Fruit fly (Drosophila melanogaster): ENCODE results near the gene CG33642.

Gene CG33642

DNA sequence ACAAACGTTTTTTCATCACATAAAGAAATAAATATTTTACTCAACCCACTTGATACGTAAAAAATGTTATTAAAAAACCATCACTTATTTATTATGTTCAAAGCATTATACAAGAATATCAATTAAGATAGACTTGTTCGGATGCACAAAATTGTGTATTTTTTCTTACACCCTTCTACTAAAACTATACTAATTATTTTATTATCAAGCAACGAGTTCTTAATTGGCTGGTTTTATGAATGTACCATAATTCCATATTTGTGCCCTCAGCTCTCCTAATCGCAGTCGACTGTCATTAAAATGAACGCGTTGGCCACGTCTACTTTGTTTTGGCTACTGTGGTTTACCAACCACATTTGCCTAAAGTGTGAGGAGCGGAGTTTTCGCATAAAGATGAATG is at the start of gene CG33642:
Gene CG33642, plus strand, starts transcription at position 301 of the 400 bp plus-strand sequence.
- TF ChIP-seq h (optimal IDR thresholded peaks at IDR 0.05): no peak
- no peak for TF ChIP-seq Myc (optimal IDR thresholded peaks at IDR 0.05)
- TF ChIP-seq insv (optimal IDR thresholded peaks at IDR 0.05): no peak
- no peak for TF ChIP-seq Sin3A (optimal IDR thresholded peaks at IDR 0.05)
- no peak for TF ChIP-seq psq (optimal IDR thresholded peaks at IDR 0.05)
- no peak for TF ChIP-seq ttk (optimal IDR thresholded peaks at IDR 0.05)

DNA sequence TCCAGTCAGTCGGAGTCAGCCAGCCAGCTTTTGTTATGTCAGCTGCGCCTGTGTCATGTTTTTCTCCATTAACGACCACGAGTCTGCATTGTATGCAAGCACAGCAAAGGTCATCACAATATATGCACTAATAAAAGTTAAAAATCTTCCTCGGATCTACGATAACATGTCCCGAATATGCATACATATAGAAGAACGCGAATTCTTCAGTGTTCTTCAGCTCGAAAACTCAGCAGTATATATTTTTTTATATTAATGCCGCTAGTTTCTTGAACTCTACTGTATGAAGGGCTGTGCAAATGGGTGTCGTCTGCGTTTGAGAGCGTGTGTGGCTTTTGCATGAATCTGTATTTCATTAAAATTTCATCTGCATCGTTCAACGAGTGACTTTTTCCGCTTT is 47.5 kb upstream of the CG33642 start:
- TF ChIP-seq h (optimal IDR thresholded peaks at IDR 0.05) (no peak), insv (optimal IDR thresholded peaks at IDR 0.05) (no peak), ttk (optimal IDR thresholded peaks at IDR 0.05) (no peak), Myc (optimal IDR thresholded peaks at IDR 0.05) (no peak), Sin3A (optimal IDR thresholded peaks at IDR 0.05) (no peak), psq (optimal IDR thresholded peaks at IDR 0.05) (no peak)

DNA sequence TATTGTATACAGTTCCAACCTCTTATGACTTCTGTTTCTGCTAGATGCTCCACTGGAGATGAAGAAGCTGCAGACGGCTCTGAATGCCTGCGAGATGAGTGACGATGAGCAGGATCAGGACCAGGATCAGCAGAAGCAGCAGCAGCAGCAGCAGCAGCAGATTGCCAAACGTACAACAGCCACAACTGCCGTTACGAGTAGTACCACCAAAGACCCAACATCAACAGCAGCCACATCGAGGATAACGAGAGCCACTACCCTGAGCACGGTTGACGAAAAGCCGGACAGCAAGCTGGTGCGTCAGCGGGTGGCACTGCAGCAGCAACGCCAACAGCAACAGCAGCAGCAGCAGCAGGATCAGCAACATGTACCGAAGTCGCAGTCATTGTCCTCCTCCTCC is 31.9 kb upstream of the CG33642 start:
- TF ChIP-seq psq (optimal IDR thresholded peaks at IDR 0.05) (no peak), insv (optimal IDR thresholded peaks at IDR 0.05) (no peak), h (optimal IDR thresholded peaks at IDR 0.05) (no peak)

dm6 chr2L:13500416-13500815 is 29.4 kb upstream of the CG33642 start:
- no peak for TF ChIP-seq psq (optimal IDR thresholded peaks at IDR 0.05)
- TF ChIP-seq Sin3A (optimal IDR thresholded peaks at IDR 0.05): no peak
- no peak for TF ChIP-seq ttk (optimal IDR thresholded peaks at IDR 0.05)
- no peak for TF ChIP-seq Myc (optimal IDR thresholded peaks at IDR 0.05)
- no peak for TF ChIP-seq insv (optimal IDR thresholded peaks at IDR 0.05)
- TF ChIP-seq h (optimal IDR thresholded peaks at IDR 0.05): no peak

- TF ChIP-seq psq (optimal IDR thresholded peaks at IDR 0.05): no peak
- no peak for TF ChIP-seq Myc (optimal IDR thresholded peaks at IDR 0.05)
- no peak for TF ChIP-seq h (optimal IDR thresholded peaks at IDR 0.05)
- no peak for TF ChIP-seq insv (optimal IDR thresholded peaks at IDR 0.05)
- TF ChIP-seq ttk (optimal IDR thresholded peaks at IDR 0.05): no peak
- TF ChIP-seq Sin3A (optimal IDR thresholded peaks at IDR 0.05): no peak
These were observed 20.1 kb upstream of the CG33642 start for dm6 chr2L:13509533-13510240.

DNA sequence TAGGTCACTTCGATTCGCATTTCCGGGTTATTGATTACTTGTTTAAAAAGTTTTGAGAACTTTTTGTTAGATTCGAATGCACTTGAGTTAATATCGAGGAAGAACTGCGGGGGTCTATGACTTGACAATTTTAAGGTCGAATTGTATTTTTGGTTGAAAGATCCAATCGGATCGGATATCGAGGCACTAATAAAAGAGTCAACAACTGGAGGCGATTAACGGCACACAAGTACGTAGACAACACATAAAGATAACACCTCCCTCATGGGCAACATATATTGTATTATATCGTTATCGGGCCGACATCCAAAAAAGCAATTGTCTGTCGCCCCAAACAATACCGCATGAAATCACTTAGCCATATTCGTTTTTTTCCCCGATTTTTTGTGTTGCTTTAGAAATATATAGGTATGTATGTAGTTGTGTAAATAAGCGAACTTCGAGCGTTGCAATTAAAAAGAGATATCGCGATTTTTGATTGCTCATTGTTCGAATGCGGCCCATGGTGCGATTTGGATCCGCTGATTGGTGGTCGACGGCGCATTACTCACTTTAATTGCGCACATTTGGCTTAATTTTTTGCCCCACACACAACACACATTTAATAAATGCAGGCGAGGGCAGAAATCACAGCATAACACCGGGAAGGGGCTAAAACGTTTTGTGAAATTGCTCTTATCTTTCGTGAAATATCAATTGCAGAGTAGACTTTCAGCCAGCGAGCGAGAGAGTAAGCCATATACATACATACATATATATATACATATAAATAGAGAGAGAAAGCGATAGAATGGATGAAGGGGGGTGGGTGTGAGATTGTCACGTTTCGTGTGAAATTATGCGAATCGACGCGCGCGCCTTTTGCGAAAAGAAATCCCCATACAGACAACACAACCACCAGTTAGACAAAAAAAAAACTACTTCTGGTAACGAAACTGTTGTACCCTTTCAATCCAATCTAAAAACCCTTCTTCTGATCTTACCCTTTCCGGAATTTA is 18.6 kb upstream of the CG33642 start:
- no peak for TF ChIP-seq insv (optimal IDR thresholded peaks at IDR 0.05)
- no peak for TF ChIP-seq Myc (optimal IDR thresholded peaks at IDR 0.05)
- TF ChIP-seq Sin3A (optimal IDR thresholded peaks at IDR 0.05): no peak
- TF ChIP-seq ttk (optimal IDR thresholded peaks at IDR 0.05): no peak
- TF ChIP-seq psq (optimal IDR thresholded peaks at IDR 0.05): no peak
- TF ChIP-seq h (optimal IDR thresholded peaks at IDR 0.05): no peak

DNA sequence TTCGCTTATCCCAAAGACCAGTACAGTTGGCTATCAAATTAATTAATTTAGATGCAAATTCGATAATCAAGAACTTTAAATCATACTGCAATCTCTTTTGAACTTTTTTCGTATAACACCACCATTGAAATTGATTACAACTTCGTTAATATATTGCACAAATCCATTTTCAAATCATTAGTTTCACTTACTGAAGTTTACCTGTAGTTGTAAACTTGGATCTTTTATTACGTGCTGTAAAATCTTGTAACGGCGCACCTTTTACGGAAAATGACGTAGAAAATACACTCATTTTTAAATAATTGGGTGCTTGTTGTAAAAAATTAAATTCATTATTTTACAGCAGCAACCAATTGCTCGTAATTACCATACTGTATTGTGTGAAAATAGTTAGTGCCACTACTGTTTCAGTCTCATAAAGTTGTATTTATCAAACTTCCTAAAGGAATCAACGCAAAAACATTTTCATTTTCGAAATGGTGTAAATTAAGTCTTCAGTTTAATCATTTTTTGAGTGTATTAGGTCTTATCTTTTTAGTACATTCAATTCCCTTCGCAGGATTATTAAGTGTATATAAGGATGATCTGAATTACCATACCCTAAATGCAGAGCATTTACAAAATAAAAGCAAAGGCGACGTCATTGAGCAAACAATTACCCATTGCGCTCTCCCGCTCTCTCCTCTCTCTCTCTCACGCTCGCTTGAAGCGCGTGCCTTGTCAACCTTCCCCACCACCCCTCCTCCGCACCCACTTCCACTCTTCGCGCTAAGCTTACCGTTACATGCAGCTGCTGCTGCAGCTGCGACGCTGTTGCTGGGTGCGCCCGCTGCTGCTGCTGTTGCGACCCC is 17.4 kb upstream of the CG33642 start:
- no peak for TF ChIP-seq ttk (optimal IDR thresholded peaks at IDR 0.05)
- no peak for TF ChIP-seq h (optimal IDR thresholded peaks at IDR 0.05)
- no peak for TF ChIP-seq insv (optimal IDR thresholded peaks at IDR 0.05)
- no peak for TF ChIP-seq Myc (optimal IDR thresholded peaks at IDR 0.05)
- no peak for TF ChIP-seq psq (optimal IDR thresholded peaks at IDR 0.05)
- no peak for TF ChIP-seq Sin3A (optimal IDR thresholded peaks at IDR 0.05)

DNA sequence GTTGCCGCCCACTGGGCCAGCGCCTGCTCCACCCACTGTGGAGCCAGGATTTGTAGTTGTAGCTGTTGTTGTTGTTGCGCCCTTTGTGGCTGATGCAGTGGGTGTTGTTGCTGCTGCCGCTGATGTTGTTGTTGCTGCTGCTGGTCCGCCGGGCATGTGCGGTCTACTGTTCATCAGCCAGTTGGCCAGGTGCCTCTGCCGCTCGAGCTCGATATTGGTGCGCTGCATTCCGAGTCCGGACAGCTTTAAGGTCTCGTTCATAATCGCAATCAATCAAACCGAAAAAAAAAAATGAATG is 16.8 kb upstream of the CG33642 start:
- TF ChIP-seq h (optimal IDR thresholded peaks at IDR 0.05) (peak; percentile 60), insv (optimal IDR thresholded peaks at IDR 0.05) (peak; percentile 85), Myc (optimal IDR thresholded peaks at IDR 0.05) (no peak)

dm6 chr2L:13513331-13514261 is 16.2 kb upstream of the CG33642 start:
- peak; percentile 35 for TF ChIP-seq insv (optimal IDR thresholded peaks at IDR 0.05)
- TF ChIP-seq ttk (optimal IDR thresholded peaks at IDR 0.05): no peak
- no peak for TF ChIP-seq psq (optimal IDR thresholded peaks at IDR 0.05)
- TF ChIP-seq Myc (optimal IDR thresholded peaks at IDR 0.05): no peak
- no peak for TF ChIP-seq Sin3A (optimal IDR thresholded peaks at IDR 0.05)
- TF ChIP-seq h (optimal IDR thresholded peaks at IDR 0.05): no peak

DNA sequence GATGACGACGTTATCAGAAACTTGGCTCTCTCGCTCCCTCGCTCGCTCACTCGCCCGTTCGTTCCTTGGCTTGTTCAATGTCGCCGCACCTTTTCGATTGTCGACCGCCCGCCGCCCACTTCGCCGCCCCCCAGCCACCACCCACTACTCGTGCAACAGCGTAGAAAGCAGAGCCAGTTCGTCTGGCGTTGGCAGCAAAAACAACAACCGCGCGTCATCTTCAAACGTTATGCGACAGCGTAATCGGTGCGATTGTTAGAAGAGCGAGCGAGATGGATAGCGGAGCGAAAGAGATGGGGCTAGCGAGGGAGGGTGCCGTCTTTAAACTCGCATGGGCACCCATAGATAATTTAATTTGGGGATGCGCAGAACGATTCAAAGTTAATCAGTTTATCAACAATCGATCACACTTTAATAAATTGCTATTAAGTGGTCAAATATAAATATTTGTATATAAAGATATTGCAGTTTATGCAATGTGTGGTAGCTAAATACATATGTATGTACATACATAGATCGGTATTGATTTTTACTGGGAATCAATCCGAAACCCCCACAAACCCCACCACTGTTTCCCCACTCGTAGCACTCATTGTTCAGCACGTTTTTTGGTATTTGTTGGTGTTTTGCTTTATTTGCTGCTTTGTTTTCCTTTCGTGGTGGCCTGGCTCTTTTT is 15.4 kb upstream of the CG33642 start:
- TF ChIP-seq ttk (optimal IDR thresholded peaks at IDR 0.05): no peak
- no peak for TF ChIP-seq insv (optimal IDR thresholded peaks at IDR 0.05)
- no peak for TF ChIP-seq psq (optimal IDR thresholded peaks at IDR 0.05)
- no peak for TF ChIP-seq h (optimal IDR thresholded peaks at IDR 0.05)
- no peak for TF ChIP-seq Sin3A (optimal IDR thresholded peaks at IDR 0.05)
- TF ChIP-seq Myc (optimal IDR thresholded peaks at IDR 0.05): no peak
